Worm (Caenorhabditis elegans): ENCODE results near the gene lrx-1.

The lrx-1 gene

ce11 chrV:12303453-12304077 is 51.2 kb downstream of the lrx-1 start (continued):
- TF ChIP-seq hlh-30 (tag; optimal IDR thresholded peaks at IDR 0.05; ENCODE audit: insufficient read depth) (peak; percentile 88), F10B5.3 (tag; optimal IDR thresholded peaks at IDR 0.05) (peak; percentile 94), nhr-76 (tag; optimal IDR thresholded peaks at IDR 0.05) (no peak), madf-5 (GFP tag; IDR thresholded peaks at IDR 0.05) (peak; percentile 100), nhr-6 (tag; optimal IDR thresholded peaks at IDR 0.05) (peak; percentile 91), lin-29 (GFP tag; IDR thresholded peaks at IDR 0.05) (peak; percentile 94), nhr-42 (GFP tag; IDR thresholded peaks at IDR 0.05) (peak; percentile 96), F44E2.7 (GFP tag; IDR thresholded peaks at IDR 0.05) (peak; percentile 100), ztf-11 (tag; optimal IDR thresholded peaks at IDR 0.05) (peak; percentile 49), ceh-28 (tag; optimal IDR thresholded peaks at IDR 0.05) (no peak), spr-3 (GFP tag; optimal IDR thresholded peaks at IDR 0.05) (peak; percentile 97), mes-2 (tag; optimal IDR thresholded peaks at IDR 0.05; ENCODE audit: poor library complexity, severe bottlenecking) (peak; percentile 95), aly-2 (tag; optimal IDR thresholded peaks at IDR 0.05) (peak; percentile 94), saeg-2 (GFP tag; IDR thresholded peaks at IDR 0.05) (peak; percentile 99), ceh-20 (GFP tag; IDR thresholded peaks at IDR 0.05) (peak; percentile 97), nhr-77 (tag; optimal IDR thresholded peaks at IDR 0.05) (peak; percentile 75), T20F7.1 (GFP tag; optimal IDR thresholded peaks at IDR 0.05) (peak; percentile 86), F49E8.2 (tag; optimal IDR thresholded peaks at IDR 0.05; ENCODE audit: borderline replicate concordance) (peak; percentile 95), madf-9 (GFP tag; conservative IDR thresholded peaks at IDR 0.05) (peak; percentile 95), dve-1 (tag; optimal IDR thresholded peaks at IDR 0.05; ENCODE audit: insufficient read depth) (peak; percentile 89), nhr-237 (tag; optimal IDR thresholded peaks at IDR 0.05) (no peak), lin-38 (GFP tag; IDR thresholded peaks at IDR 0.05) (peak; percentile 93), dmd-9 (GFP tag; IDR thresholded peaks at IDR 0.05) (peak; percentile 96), lin-15B (tag; optimal IDR thresholded peaks at IDR 0.05) (no peak), R02D3.7 (tag; optimal IDR thresholded peaks at IDR 0.05) (peak; percentile 35), snpc-1.2 (GFP tag; IDR thresholded peaks at IDR 0.05) (peak; percentile 97), daf-16 (GFP tag; optimal IDR thresholded peaks at IDR 0.05) (peak; percentile 96 to 98), daf-16 (tag; optimal IDR thresholded peaks at IDR 0.05) (peak; percentile 81), fkh-10 (GFP tag; optimal IDR thresholded peaks at IDR 0.05) (peak; percentile 60), gei-8 (GFP tag; optimal IDR thresholded peaks at IDR 0.05) (peak; percentile 99), skn-1 (tag; optimal IDR thresholded peaks at IDR 0.05) (no peak), fos-1 (tag; optimal IDR thresholded peaks at IDR 0.05) (no peak), daf-8 (GFP tag; IDR thresholded peaks at IDR 0.05) (peak; percentile 96), nhr-10 (tag; optimal IDR thresholded peaks at IDR 0.05) (no peak), ceh-32 (tag; optimal IDR thresholded peaks at IDR 0.05; ENCODE audit: poor library complexity) (peak; percentile 85), ces-1 (GFP tag; optimal IDR thresholded peaks at IDR 0.05) (peak; percentile 55), vab-7 (GFP tag; IDR thresholded peaks at IDR 0.05) (peak; percentile 99), lim-7 (GFP tag; IDR thresholded peaks at IDR 0.05) (peak; percentile 100), hmg-1.1 (GFP tag; IDR thresholded peaks at IDR 0.05) (peak; percentile 98), mxl-3 (GFP tag; optimal IDR thresholded peaks at IDR 0.05) (peak; percentile 91), arid-1 (GFP tag; conservative IDR thresholded peaks at IDR 0.05) (peak; percentile 99), unc-39 (tag; optimal IDR thresholded peaks at IDR 0.05) (no peak), daf-19 (GFP tag; conservative IDR thresholded peaks at IDR 0.05) (peak; percentile 100), pqm-1 (tag; optimal IDR thresholded peaks at IDR 0.05) (no peak), duxl-1 (tag; optimal IDR thresholded peaks at IDR 0.05; ENCODE audit: poor library complexity) (peak; percentile 97), ama-1 (optimal IDR thresholded peaks at IDR 0.05) (peak; percentile 91), spr-1 (tag; optimal IDR thresholded peaks at IDR 0.05) (peak; percentile 96), ctbp-1 (GFP tag; IDR thresholded peaks at IDR 0.05) (peak; percentile 99), sdz-12 (GFP tag; optimal IDR thresholded peaks at IDR 0.05) (peak; percentile 98), ztf-7 (tag; optimal IDR thresholded peaks at IDR 0.05) (peak; percentile 70), zag-1 (tag; optimal IDR thresholded peaks at IDR 0.05) (peak; percentile 26)
